Worm (Caenorhabditis elegans) whole organism, L2 larva: ENCODE measurements around the gene exc-5.

Experiments used
- C34F6.9 ChIP-seq: fragments of 150-350 bp; optimal IDR thresholded peaks from 2 replicates; lab custom pipeline; 2014; ENCODE audit warnings: missing biosample characterization, missing genetic modification characterization
- F13H6.1 ChIP-seq: sonication (generic microtip); optimal IDR thresholded peaks from 2 replicates; lab custom pipeline; 2016; ENCODE audit warnings: missing genetic modification characterization, missing compliant biosample characterization
- R02D3.7 ChIP-seq: fragments of 150-350 bp; optimal IDR thresholded peaks from 2 replicates; lab custom pipeline; 2014; ENCODE audit warnings: missing biosample characterization, missing genetic modification characterization
- Y55F3AM.14 ChIP-seq: fragments of 200-800 bp; sonication (Bioruptor generic); optimal IDR thresholded peaks from 2 replicates; lab custom pipeline; 2018; ENCODE audit warnings: mild to moderate bottlenecking, missing genetic modification characterization, missing compliant biosample characterization
- ZK546.5 ChIP-seq: sonication (generic microtip); optimal IDR thresholded peaks from 2 replicates; lab custom pipeline; 2017; ENCODE audit warnings: missing biosample characterization, missing genetic modification characterization
- alr-1 ChIP-seq: fragments of 150-350 bp; optimal IDR thresholded peaks from 2 replicates; lab custom pipeline; 2014; ENCODE audit warnings: missing biosample characterization, missing genetic modification characterization
- aly-2 ChIP-seq: fragments of 150-350 bp; optimal IDR thresholded peaks from 2 replicates; lab custom pipeline; 2014; ENCODE audit warnings: missing biosample characterization, missing genetic modification characterization
- ama-1 ChIP-seq: fragments of 150-350 bp; optimal IDR thresholded peaks from 2 replicates; lab custom pipeline; 2018; ENCODE audit warnings: inconsistent platforms
- blmp-1 ChIP-seq: sonication (generic microtip); optimal IDR thresholded peaks from 2 replicates; lab custom pipeline; 2017; ENCODE audit warnings: missing genetic modification characterization, mild to moderate bottlenecking, missing compliant biosample characterization, antibody characterized with exemption, moderate library complexity; ENCODE audit not compliant: insufficient read depth
- ceh-82 ChIP-seq: fragments of 150-350 bp; optimal IDR thresholded peaks from 2 replicates; lab custom pipeline; 2014; ENCODE audit warnings: missing biosample characterization, missing genetic modification characterization
- crh-2 ChIP-seq: sonication (generic microtip); optimal IDR thresholded peaks from 2 replicates; lab custom pipeline; 2017; ENCODE audit warnings: missing biosample characterization, missing genetic modification characterization
- egl-27 ChIP-seq: sonication (generic microtip); optimal IDR thresholded peaks from 3 replicates; lab custom pipeline; 2017; ENCODE audit warnings: missing biosample characterization, missing genetic modification reagents, missing genetic modification characterization
- fos-1 ChIP-seq: fragments of 150-350 bp; optimal IDR thresholded peaks from 2 replicates; lab custom pipeline; 2014; ENCODE audit warnings: missing biosample characterization, missing genetic modification characterization
- gmeb-1 ChIP-seq: fragments of 150-350 bp; optimal IDR thresholded peaks from 2 replicates; lab custom pipeline; 2014; ENCODE audit warnings: missing biosample characterization, missing genetic modification characterization
- lin-11 ChIP-seq: fragments of 150-350 bp; sonication (generic microtip); optimal IDR thresholded peaks from 2 replicates; lab custom pipeline; 2014; ENCODE audit warnings: missing biosample characterization, missing genetic modification characterization, inconsistent platforms, mixed read lengths
- lin-13 ChIP-seq: fragments of 150-350 bp; optimal IDR thresholded peaks from 2 replicates; lab custom pipeline; 2014; ENCODE audit warnings: missing biosample characterization, missing genetic modification reagents, missing genetic modification characterization
- lsy-2 ChIP-seq, 2 experiments: fragments of 150-350 bp in 1 of 2; sonication (generic microtip) in 1 of 2; optimal IDR thresholded peaks; 2 replicates each; lab custom pipeline; 2014 to 2017; ENCODE audit warnings: missing biosample characterization in 2 of 2, missing genetic modification characterization in 2 of 2
- mdl-1 ChIP-seq, 2 experiments: fragments of 150-350 bp in 1 of 2; sonication (generic microtip) in 1 of 2; optimal IDR thresholded peaks; 2 replicates each; lab custom pipeline; 2017; ENCODE audit warnings: missing biosample characterization in 2 of 2, missing genetic modification characterization in 2 of 2
- nhr-10 ChIP-seq: sonication (generic microtip); optimal IDR thresholded peaks from 2 replicates; lab custom pipeline; 2017; ENCODE audit warnings: missing biosample characterization, missing genetic modification characterization
- nhr-129 ChIP-seq: fragments of 150-350 bp; optimal IDR thresholded peaks from 2 replicates; lab custom pipeline; 2014; ENCODE audit warnings: missing biosample characterization, missing genetic modification characterization
- nhr-21 ChIP-seq: fragments of 150-350 bp; optimal IDR thresholded peaks from 2 replicates; lab custom pipeline; 2014; ENCODE audit warnings: missing biosample characterization, missing genetic modification characterization
- nhr-237 ChIP-seq: fragments of 150-350 bp; optimal IDR thresholded peaks from 2 replicates; lab custom pipeline; 2014; ENCODE audit warnings: missing biosample characterization, missing genetic modification characterization
- nhr-25 ChIP-seq: fragments of 150-350 bp; sonication (generic microtip); optimal IDR thresholded peaks from 3 replicates; lab custom pipeline; 2014; ENCODE audit warnings: missing biosample characterization, missing genetic modification characterization
- nhr-77 ChIP-seq: fragments of 150-350 bp; optimal IDR thresholded peaks from 2 replicates; lab custom pipeline; 2014; ENCODE audit warnings: missing biosample characterization, missing genetic modification characterization
- peb-1 ChIP-seq: fragments of 150-350 bp; optimal IDR thresholded peaks from 2 replicates; lab custom pipeline; 2014; ENCODE audit warnings: missing biosample characterization, missing genetic modification characterization
- sem-4 ChIP-seq: fragments of 150-350 bp; optimal IDR thresholded peaks from 2 replicates; lab custom pipeline; 2014; ENCODE audit warnings: missing biosample characterization, missing genetic modification reagents, missing genetic modification characterization
- sma-3 ChIP-seq: sonication (generic microtip); optimal IDR thresholded peaks from 2 replicates; lab custom pipeline; 2016; ENCODE audit warnings: missing genetic modification reagents, missing genetic modification characterization, missing compliant biosample characterization
- sma-9 ChIP-seq, 2 experiments: fragments of 150-350 bp in 1 of 2; sonication (generic microtip) in 1 of 2; optimal IDR thresholded peaks; 2 replicates each; lab custom pipeline; 2014 to 2016; ENCODE audit warnings: missing genetic modification characterization in 2 of 2, mild to moderate bottlenecking in 1 of 2, missing biosample characterization in 1 of 2, missing compliant biosample characterization in 1 of 2, missing genetic modification reagents in 1 of 2, moderate library complexity in 1 of 2
- unc-55 ChIP-seq: fragments of 150-350 bp; sonication (generic microtip); optimal IDR thresholded peaks from 3 replicates; lab custom pipeline; 2014; ENCODE audit warnings: missing biosample characterization, missing genetic modification reagents, missing genetic modification characterization
- ztf-1 ChIP-seq: fragments of 200-800 bp; sonication (Bioruptor generic); conservative IDR thresholded peaks from 2 replicates; pipeline ENCODE4 v1.3.6; 2022; ENCODE audit warnings: missing genetic modification characterization, missing compliant biosample characterization
- ztf-11 ChIP-seq: sonication (generic microtip); optimal IDR thresholded peaks from 2 replicates; lab custom pipeline; 2017; ENCODE audit warnings: missing biosample characterization, missing genetic modification characterization

Gene exc-5

ce11 chrIV:8847918-8848317 lies 34.4 kb upstream of the exc-5 start, which contains the start of gene col-118:
Gene col-118 (plus strand): TSS chrIV:8848218.
- TF ChIP-seq nhr-237 (tag; lab: Kevin White, UChicago) = no peak
- no peak for TF ChIP-seq aly-2 (tag; lab: Kevin White, UChicago)
- TF ChIP-seq sma-3 (GFP tag; lab: Kevin White, UChicago) = no peak
- TF ChIP-seq lin-11 = no peak
- no peak for TF ChIP-seq nhr-10 (tag; lab: Kevin White, UChicago)
- no peak for TF ChIP-seq R02D3.7 (tag; lab: Kevin White, UChicago)

- peak; percentile 24 for TF ChIP-seq crh-2
- TF ChIP-seq C34F6.9 (tag; lab: Kevin White, UChicago) = no peak
- peak; percentile 80 for TF ChIP-seq fos-1
Measured at ce11 chrIV:8845922-8846321, 32.5 kb upstream of the exc-5 start.

DNA sequence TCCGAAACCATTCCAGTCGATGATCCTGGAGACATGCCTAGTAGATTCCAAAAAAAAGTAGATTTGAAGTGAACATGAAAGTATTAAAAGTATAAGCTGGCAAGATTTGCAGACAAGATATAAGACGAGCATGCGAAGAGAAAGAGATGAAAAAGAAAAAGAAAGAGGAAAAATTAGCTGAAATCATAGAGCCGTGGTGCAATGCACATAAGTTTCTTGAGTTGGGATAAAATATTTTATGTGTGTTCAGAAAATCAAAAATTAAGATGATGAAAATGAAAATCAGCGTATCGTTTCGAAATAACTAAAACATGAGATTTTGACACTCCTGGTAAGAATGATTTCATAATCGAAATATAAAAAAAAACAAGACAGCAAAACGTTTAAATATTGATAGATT lies 31.0 kb upstream of the exc-5 start, which contains the start of gene T11B7.2:
Gene T11B7.2 (minus strand): TSS at position 101 of the 400 bp plus-strand sequence.
- TF ChIP-seq R02D3.7 (tag; lab: Kevin White, UChicago) = no peak
- TF ChIP-seq nhr-25 = no peak
- TF ChIP-seq ama-1 = no peak
- no peak for TF ChIP-seq alr-1 (tag; lab: Kevin White, UChicago)
- TF ChIP-seq sma-3 (GFP tag; lab: Kevin White, UChicago) = no peak
- TF ChIP-seq ztf-1 (GFP tag; lab: Robert Waterston, UW) = no peak
- TF ChIP-seq egl-27 (tag; lab: Kevin White, UChicago) = no peak
- no peak for TF ChIP-seq ceh-82 (tag; lab: Kevin White, UChicago)
- TF ChIP-seq lsy-2 (tag; optimal IDR thresholded peaks at IDR 0.05; lab: Kevin White, UChicago) = no peak
- TF ChIP-seq peb-1 (tag; lab: Kevin White, UChicago) = no peak
- TF ChIP-seq unc-55 (GFP tag; lab: Kevin White, UChicago) = no peak
- TF ChIP-seq C34F6.9 (tag; lab: Kevin White, UChicago) = no peak
- no peak for TF ChIP-seq lin-13

DNA sequence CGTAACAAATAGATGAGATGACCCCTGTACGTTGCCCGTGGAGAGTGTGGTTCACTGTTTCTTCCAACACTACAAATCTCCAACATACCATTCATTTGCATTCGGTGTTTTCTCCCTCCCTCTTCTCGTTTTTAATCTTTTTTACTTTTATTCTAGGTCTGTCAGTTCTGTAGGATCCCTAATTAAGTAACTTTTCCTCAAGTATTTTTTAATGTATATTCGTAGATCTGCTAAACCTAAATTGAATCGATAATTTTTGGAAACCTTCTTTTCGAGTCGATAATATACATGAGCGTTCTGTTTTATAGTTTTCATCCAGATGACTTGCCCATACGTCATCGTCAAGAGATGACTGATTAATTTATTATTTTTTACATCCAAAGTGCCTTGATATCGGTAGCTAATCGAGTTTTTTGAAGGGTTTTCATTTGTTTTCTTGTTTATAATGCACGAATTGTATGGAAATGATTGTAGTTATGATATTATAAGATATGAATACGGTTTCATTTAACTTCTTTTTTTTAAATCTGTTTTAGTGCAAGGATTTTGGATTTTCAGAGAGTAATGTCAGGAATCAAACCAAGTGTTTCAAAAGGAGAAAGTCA lies 26.8 kb upstream of the exc-5 start, which contains the start of the genes T28C6.11 and T11B7.1:
Gene T28C6.11 (minus strand): TSS at position 101 of the 605 bp plus-strand sequence.
Gene T11B7.1 (plus strand): TSS at position 555 of the 605 bp plus-strand sequence.
- no peak for TF ChIP-seq ztf-11
- no peak for TF ChIP-seq crh-2
- TF ChIP-seq sem-4 (tag; lab: Kevin White, UChicago) = no peak
- TF ChIP-seq C34F6.9 (tag; lab: Kevin White, UChicago) = no peak
- no peak for TF ChIP-seq blmp-1
- TF ChIP-seq nhr-237 (tag; lab: Kevin White, UChicago) = no peak
- no peak for TF ChIP-seq nhr-77 (tag; lab: Kevin White, UChicago)

- TF ChIP-seq fos-1 (peak; percentile 65), mdl-1 (tag; optimal IDR thresholded peaks at IDR 0.05; lab: Kevin White, UChicago) (peak in 1 of 2 experiments; percentile 22), ZK546.5 (tag; lab: Kevin White, UChicago) (no peak), nhr-25 (peak; percentile 66), nhr-129 (tag; lab: Kevin White, UChicago) (peak; percentile 70), aly-2 (tag; lab: Kevin White, UChicago) (no peak), nhr-21 (tag; lab: Kevin White, UChicago) (peak; percentile 65), blmp-1 (peak; percentile 63), F13H6.1 (tag; lab: Kevin White, UChicago) (no peak), sma-9 (GFP tag; optimal IDR thresholded peaks at IDR 0.05; lab: Kevin White, UChicago) (peak; percentile 60), sma-9 (tag; optimal IDR thresholded peaks at IDR 0.05; lab: Kevin White, UChicago) (no peak), crh-2 (peak; percentile 37), sma-3 (GFP tag; lab: Kevin White, UChicago) (peak; percentile 69), gmeb-1 (tag; lab: Kevin White, UChicago) (peak; percentile 42), Y55F3AM.14 (GFP tag; lab: Kevin White, UChicago) (no peak)
- TF ChIP-seq, all 48 proteins: peak for 10
Measured at ce11 chrIV:8830591-8830990, 17.1 kb upstream of the exc-5 start, which contains the start of gene T28C6.8. Gene T28C6.8 (minus strand): TSS chrIV:8830727.
